Fruit fly (Drosophila melanogaster) whole organism, embryonic: ENCODE results near the gene CG13113.
A peak's percentile ranks its signal among the peaks of the same experiment; 100 is the strongest.

Source experiments
- Atf6 ChIP-seq: fragments of 200-800 bp; sonication (Bioruptor generic); IDR thresholded peaks from 2 replicates; pipeline ENCODE4 v1.3.6; 2022; ENCODE audit warnings: missing biosample characterization, missing genetic modification characterization
- Bdp1 ChIP-seq: fragments of 200-800 bp; sonication (Bioruptor generic); optimal IDR thresholded peaks from 3 replicates; lab custom pipeline; 2016; ENCODE audit warnings: missing biosample characterization, missing genetic modification characterization
- CG10209 ChIP-seq: fragments of 200-800 bp; sonication (Bioruptor generic); optimal IDR thresholded peaks from 3 replicates; lab custom pipeline; 2017; ENCODE audit warnings: missing biosample characterization, mild to moderate bottlenecking, missing genetic modification characterization, missing genetic modification reagents
- CG10274 ChIP-seq: fragments of 200-800 bp; sonication (Bioruptor generic); optimal IDR thresholded peaks from 3 replicates; lab custom pipeline; 2017; ENCODE audit warnings: missing biosample characterization, mild to moderate bottlenecking, missing genetic modification characterization
- CG10462 ChIP-seq: fragments of 200-800 bp; sonication (Bioruptor generic); optimal IDR thresholded peaks from 2 replicates; lab custom pipeline; 2016; ENCODE audit warnings: missing biosample characterization, missing genetic modification characterization
- CG15011 ChIP-seq: fragments of 200-800 bp; sonication (Bioruptor generic); optimal IDR thresholded peaks from 3 replicates; lab custom pipeline; 2018; ENCODE audit warnings: missing biosample characterization, mild to moderate bottlenecking, missing genetic modification characterization
- CG16815 ChIP-seq: fragments of 200-800 bp; sonication (Bioruptor generic); optimal IDR thresholded peaks from 3 replicates; lab custom pipeline; 2017; ENCODE audit warnings: missing biosample characterization, mild to moderate bottlenecking, missing genetic modification characterization
- CG18619 ChIP-seq: fragments of 200-800 bp; sonication (Bioruptor generic); optimal IDR thresholded peaks from 3 replicates; lab custom pipeline; 2017; ENCODE audit warnings: missing biosample characterization, mild to moderate bottlenecking, missing genetic modification characterization
- CG2116 ChIP-seq: fragments of 200-800 bp; sonication (Bioruptor generic); optimal IDR thresholded peaks from 3 replicates; lab custom pipeline; 2018; ENCODE audit warnings: missing biosample characterization, mild to moderate bottlenecking, missing genetic modification characterization
- CG30020 ChIP-seq: fragments of 200-800 bp; optimal IDR thresholded peaks from 2 replicates; lab custom pipeline; 2019; ENCODE audit warnings: missing biosample characterization, mild to moderate bottlenecking, missing genetic modification characterization, moderate library complexity
- CG30431 ChIP-seq: fragments of 200-800 bp; sonication (Bioruptor generic); optimal IDR thresholded peaks from 2 replicates; lab custom pipeline; 2017; ENCODE audit warnings: missing biosample characterization, missing genetic modification characterization
- CG3065 ChIP-seq: fragments of 200-800 bp; sonication (Bioruptor generic); optimal IDR thresholded peaks from 2 replicates; lab custom pipeline; 2016; ENCODE audit warnings: missing biosample characterization, missing genetic modification characterization
- CG33213 ChIP-seq: fragments of 200-800 bp; sonication (Bioruptor generic); optimal IDR thresholded peaks from 3 replicates; lab custom pipeline; 2016; ENCODE audit warnings: missing biosample characterization, missing genetic modification characterization
- CG3407 ChIP-seq: fragments of 200-800 bp; sonication (Bioruptor generic); optimal IDR thresholded peaks from 2 replicates; lab custom pipeline; 2018; ENCODE audit warnings: missing biosample characterization, mild to moderate bottlenecking, missing genetic modification characterization
- CG4707 ChIP-seq: fragments of 200-800 bp; sonication (Bioruptor generic); optimal IDR thresholded peaks from 2 replicates; lab custom pipeline; 2018; ENCODE audit warnings: missing biosample characterization, mild to moderate bottlenecking, missing genetic modification characterization, moderate library complexity
- CG4730 ChIP-seq: fragments of 200-800 bp; sonication (Bioruptor generic); IDR thresholded peaks from 2 replicates; pipeline ENCODE4 v1.3.6; 2022; ENCODE audit warnings: missing biosample characterization, missing genetic modification characterization
- CG4854 ChIP-seq: fragments of 200-800 bp; sonication (Bioruptor generic); optimal IDR thresholded peaks from 2 replicates; lab custom pipeline; 2016; ENCODE audit warnings: missing biosample characterization, missing genetic modification characterization, inconsistent platforms
- CG5180 ChIP-seq: fragments of 200-800 bp; sonication (Bioruptor generic); optimal IDR thresholded peaks from 3 replicates; lab custom pipeline; 2017; ENCODE audit warnings: missing biosample characterization, missing genetic modification characterization, mild to moderate bottlenecking, moderate library complexity, missing genetic modification reagents
- CG6765 ChIP-seq: fragments of 200-800 bp; sonication (Bioruptor generic); optimal IDR thresholded peaks from 3 replicates; lab custom pipeline; 2017; ENCODE audit warnings: missing biosample characterization, mild to moderate bottlenecking, missing genetic modification characterization
- CG7556 ChIP-seq: fragments of 200-800 bp; sonication (Bioruptor generic); optimal IDR thresholded peaks from 2 replicates; lab custom pipeline; 2017; ENCODE audit warnings: missing biosample characterization, mild to moderate bottlenecking, missing genetic modification characterization
- CG8290 ChIP-seq, 3 experiments: fragments of 200-800 bp; sonication (Bioruptor generic); optimal IDR thresholded peaks; 2 replicates each; lab custom pipeline; 2016 to 2019; ENCODE audit warnings: missing biosample characterization in 3 of 3, missing genetic modification characterization in 3 of 3, mild to moderate bottlenecking in 2 of 3, moderate library complexity in 1 of 3
- CG8944 ChIP-seq: fragments of 200-800 bp; sonication (Bioruptor generic); optimal IDR thresholded peaks from 3 replicates; lab custom pipeline; 2016; ENCODE audit warnings: missing biosample characterization, missing genetic modification characterization
- CG9215 ChIP-seq: fragments of 200-800 bp; sonication (Bioruptor generic); IDR thresholded peaks from 2 replicates; pipeline ENCODE4 v1.3.6; 2022; ENCODE audit warnings: missing biosample characterization, missing genetic modification characterization
- CG9437 ChIP-seq: fragments of 200-800 bp; sonication (Bioruptor generic); optimal IDR thresholded peaks from 2 replicates; lab custom pipeline; 2018; ENCODE audit warnings: missing biosample characterization, mild to moderate bottlenecking, missing genetic modification characterization
- CG9817 ChIP-seq: fragments of 200-800 bp; sonication (Bioruptor generic); optimal IDR thresholded peaks from 2 replicates; lab custom pipeline; 2018; ENCODE audit warnings: missing biosample characterization, mild to moderate bottlenecking, missing genetic modification characterization, moderate library complexity
- CrebB ChIP-seq: fragments of 200-800 bp; sonication (Bioruptor generic); optimal IDR thresholded peaks from 3 replicates; lab custom pipeline; 2018; ENCODE audit warnings: missing biosample characterization, mild to moderate bottlenecking, missing genetic modification characterization
- Dfd ChIP-seq, 2 experiments: fragments of >200 bp; optimal IDR thresholded peaks; 2 replicates each; lab custom pipeline; 2017; ENCODE audit warnings: missing biosample characterization in 2 of 2, missing genetic modification characterization in 2 of 2
- HHEX ChIP-seq: fragments of 200-800 bp; sonication (Bioruptor generic); optimal IDR thresholded peaks from 3 replicates; lab custom pipeline; 2017; ENCODE audit warnings: missing biosample characterization, mild to moderate bottlenecking, missing genetic modification characterization, missing genetic modification reagents
- Hmr ChIP-seq: fragments of 200-800 bp; sonication (Bioruptor generic); optimal IDR thresholded peaks from 3 replicates; lab custom pipeline; 2017; ENCODE audit warnings: mild to moderate bottlenecking, missing biosample characterization, missing genetic modification reagents, missing genetic modification characterization
- Meics ChIP-seq: fragments of 200-800 bp; sonication (Bioruptor generic); optimal IDR thresholded peaks from 2 replicates; lab custom pipeline; 2017; ENCODE audit warnings: missing biosample characterization, mild to moderate bottlenecking, missing genetic modification characterization
- NC2α ChIP-seq: fragments of 200-800 bp; sonication (Bioruptor generic); optimal IDR thresholded peaks from 2 replicates; lab custom pipeline; 2016; ENCODE audit warnings: missing biosample characterization, missing genetic modification characterization
- Neu2 ChIP-seq: fragments of 200-800 bp; sonication (Bioruptor generic); optimal IDR thresholded peaks from 3 replicates; lab custom pipeline; 2016; ENCODE audit warnings: missing biosample characterization, missing genetic modification characterization, borderline replicate concordance
- PHDP ChIP-seq: fragments of 200-800 bp; sonication (Bioruptor generic); optimal IDR thresholded peaks from 3 replicates; lab custom pipeline; 2018; ENCODE audit warnings: missing biosample characterization, mild to moderate bottlenecking, missing genetic modification characterization, moderate library complexity
- Scr ChIP-seq: fragments of 200-800 bp; sonication (Bioruptor generic); IDR thresholded peaks from 2 replicates; pipeline ENCODE4 v1.3.6; 2022; ENCODE audit warnings: missing biosample characterization, missing genetic modification characterization; ENCODE audit not compliant: partially characterized antibody
- Sox102F ChIP-seq: fragments of 200-800 bp; sonication (Bioruptor generic); optimal IDR thresholded peaks from 2 replicates; lab custom pipeline; 2018; ENCODE audit warnings: missing biosample characterization, mild to moderate bottlenecking, missing genetic modification characterization, moderate library complexity
- abd-A ChIP-seq: fragments of 200-800 bp; sonication (Bioruptor generic); optimal IDR thresholded peaks from 3 replicates; lab custom pipeline; 2019; ENCODE audit warnings: missing biosample characterization, mild to moderate bottlenecking, missing genetic modification characterization, moderate library complexity
- al ChIP-seq: fragments of 200-800 bp; sonication (Bioruptor generic); IDR thresholded peaks from 2 replicates; pipeline ENCODE4 v1.3.6; 2022; ENCODE audit warnings: missing biosample characterization, missing genetic modification characterization
- chm ChIP-seq: fragments of 200-800 bp; sonication (Bioruptor generic); IDR thresholded peaks from 2 replicates; pipeline ENCODE4 v1.3.6; 2022; ENCODE audit warnings: missing biosample characterization, missing genetic modification characterization
- dati ChIP-seq: fragments of 200-800 bp; sonication (Bioruptor generic); IDR thresholded peaks from 2 replicates; pipeline ENCODE4 v1.3.6; 2022; ENCODE audit warnings: missing biosample characterization, missing genetic modification characterization
- gfzf ChIP-seq: fragments of 200-800 bp; sonication (Bioruptor generic); optimal IDR thresholded peaks from 2 replicates; lab custom pipeline; 2016; ENCODE audit warnings: missing biosample characterization, mild to moderate bottlenecking, missing genetic modification characterization, moderate library complexity
- hbn ChIP-seq: fragments of 200-800 bp; sonication (Bioruptor generic); IDR thresholded peaks from 2 replicates; pipeline ENCODE4 v1.3.6; 2022; ENCODE audit warnings: missing biosample characterization, missing genetic modification characterization; ENCODE audit not compliant: partially characterized antibody
- jigr1 ChIP-seq: fragments of 200-800 bp; sonication (Bioruptor generic); IDR thresholded peaks from 3 replicates; pipeline ENCODE4 v1.3.6; 2022; ENCODE audit warnings: missing biosample characterization, missing genetic modification characterization
- lbe ChIP-seq: fragments of 200-800 bp; sonication (Bioruptor generic); optimal IDR thresholded peaks from 2 replicates; lab custom pipeline; 2016; ENCODE audit warnings: missing biosample characterization, mild to moderate bottlenecking, missing genetic modification characterization
- mirr ChIP-seq: fragments of 200-800 bp; sonication (Bioruptor generic); optimal IDR thresholded peaks from 3 replicates; lab custom pipeline; 2018; ENCODE audit warnings: missing biosample characterization, mild to moderate bottlenecking, missing genetic modification characterization
- nau ChIP-seq: fragments of 200-800 bp; sonication (Bioruptor generic); optimal IDR thresholded peaks from 3 replicates; lab custom pipeline; 2017; ENCODE audit warnings: missing biosample characterization, mild to moderate bottlenecking, missing genetic modification characterization, missing genetic modification reagents
- pb ChIP-seq: fragments of 200-800 bp; sonication (Bioruptor generic); optimal IDR thresholded peaks from 3 replicates; lab custom pipeline; 2016; ENCODE audit warnings: missing biosample characterization, missing genetic modification characterization
- psq ChIP-seq: fragments of 200-800 bp; sonication (Bioruptor generic); optimal IDR thresholded peaks from 2 replicates; lab custom pipeline; 2017; ENCODE audit warnings: missing biosample characterization, missing genetic modification characterization
- ro ChIP-seq: fragments of 200-800 bp; sonication (Bioruptor generic); IDR thresholded peaks from 2 replicates; pipeline ENCODE4 v1.3.6; 2022; ENCODE audit warnings: missing biosample characterization, missing genetic modification characterization
- sens ChIP-seq: fragments of 200-800 bp; sonication (Bioruptor generic); peaks from one replicate; lab custom pipeline; 2016; ENCODE audit warnings: missing biosample characterization, missing genetic modification characterization
- sima ChIP-seq: fragments of 200-800 bp; sonication (Bioruptor generic); optimal IDR thresholded peaks from 2 replicates; lab custom pipeline; 2016; ENCODE audit warnings: missing biosample characterization, missing genetic modification characterization
- tin ChIP-seq: fragments of 200-800 bp; sonication (Bioruptor generic); optimal IDR thresholded peaks from 3 replicates; lab custom pipeline; 2016; ENCODE audit warnings: missing biosample characterization, missing genetic modification characterization

Gene CG13113

dm6 chr2L:9509653-9510052, 34.3 kb upstream of the CG13113 start (continued):
- no peak for TF ChIP-seq CG9817 (tag; lab: Kevin White, UChicago)
- no peak for TF ChIP-seq Dfd (GFP tag; optimal IDR thresholded peaks at IDR 0.05; lab: Kevin White, UChicago)
- TF ChIP-seq CG10462 (GFP tag; lab: Kevin White, UChicago) = no peak
- TF ChIP-seq PHDP (tag; lab: Kevin White, UChicago) = peak; percentile 38
- TF ChIP-seq CG10274 (GFP tag; lab: Kevin White, UChicago) = no peak
- no peak for TF ChIP-seq jigr1 (GFP tag; lab: Robert Waterston, UW)
- TF ChIP-seq Hmr (GFP tag; lab: Kevin White, UChicago) = peak; percentile 68
- TF ChIP-seq CG9215 (GFP tag; lab: Robert Waterston, UW) = no peak
- TF ChIP-seq CG6765 (GFP tag; lab: Kevin White, UChicago) = peak; percentile 60
- peak; percentile 58 for TF ChIP-seq Meics (GFP tag; lab: Kevin White, UChicago)
- TF ChIP-seq HHEX (GFP tag; lab: Kevin White, UChicago) = peak; percentile 53
- no peak for TF ChIP-seq sima (GFP tag; lab: Kevin White, UChicago)
- no peak for TF ChIP-seq CG16815 (GFP tag; lab: Kevin White, UChicago)
- TF ChIP-seq Scr (GFP tag; lab: Robert Waterston, UW) = no peak
- no peak for TF ChIP-seq psq (GFP tag; lab: Kevin White, UChicago)
- TF ChIP-seq CG5180 (GFP tag; lab: Kevin White, UChicago) = peak; percentile 12
- no peak for TF ChIP-seq CG33213 (GFP tag; lab: Kevin White, UChicago)
- TF ChIP-seq NC2α (GFP tag; lab: Kevin White, UChicago) = no peak
- no peak for TF ChIP-seq al (GFP tag; lab: Robert Waterston, UW)
- TF ChIP-seq gfzf = no peak
- peak; percentile 41 for TF ChIP-seq CG10209 (GFP tag; lab: Kevin White, UChicago)
- no peak for TF ChIP-seq chm
- TF ChIP-seq mirr (GFP tag; lab: Kevin White, UChicago) = peak; percentile 83
- no peak for TF ChIP-seq CG30431
- no peak for TF ChIP-seq abd-A (tag; lab: Kevin White, UChicago)
- no peak for TF ChIP-seq CG4707 (GFP tag; lab: Kevin White, UChicago)
- TF ChIP-seq hbn = no peak
- no peak for TF ChIP-seq pb (GFP tag; lab: Kevin White, UChicago)
- no peak for TF ChIP-seq CG3065 (GFP tag; lab: Kevin White, UChicago)
- TF ChIP-seq lbe (GFP tag; lab: Kevin White, UChicago) = no peak
- TF ChIP-seq tin (GFP tag; lab: Kevin White, UChicago) = no peak
- no peak for TF ChIP-seq Bdp1
- TF ChIP-seq CrebB (tag; lab: Kevin White, UChicago) = no peak
- no peak for TF ChIP-seq CG8290 (GFP tag; optimal IDR thresholded peaks at IDR 0.05; lab: Kevin White, UChicago)
- TF ChIP-seq CG8290 (tag; optimal IDR thresholded peaks at IDR 0.05; lab: Kevin White, UChicago) = peak in 1 of 2 experiments; percentile 75
- no peak for TF ChIP-seq CG30020
- TF ChIP-seq CG9437 (GFP tag; lab: Kevin White, UChicago) = no peak
- no peak for TF ChIP-seq CG2116 (GFP tag; lab: Kevin White, UChicago)
- TF ChIP-seq CG4730 (GFP tag; lab: Robert Waterston, UW) = 0 out of 2 replicates have a peak, but pooled peaks have one; percentile 4
- TF ChIP-seq CG18619 = no peak
- TF ChIP-seq sens (GFP tag; lab: Kevin White, UChicago) = peak; percentile 73
- TF ChIP-seq CG4854 = peak; percentile 16
- no peak for TF ChIP-seq ro (GFP tag; lab: Robert Waterston, UW)
- TF ChIP-seq Sox102F = no peak
- no peak for TF ChIP-seq Neu2 (GFP tag; lab: Kevin White, UChicago)
- TF ChIP-seq CG3407 = no peak
- no peak for TF ChIP-seq dati (GFP tag; lab: Robert Waterston, UW)
- TF ChIP-seq CG8944 (GFP tag; lab: Kevin White, UChicago) = no peak
- peak; percentile 48; the same call in 1 of the 2 replicates for TF ChIP-seq Atf6
- peak; percentile 46 for TF ChIP-seq CG15011 (GFP tag; lab: Kevin White, UChicago)
- TF ChIP-seq nau = peak; percentile 20
- TF ChIP-seq CG7556 = peak; percentile 23
